Worm (Caenorhabditis elegans): ENCODE measurements around the gene mig-32.

Gene mig-32

ce11 chrIV:12086498-12086897 is 5.5 kb downstream of the mig-32 start (continued):
- TF ChIP-seq F57C9.4 (tag; optimal IDR thresholded peaks at IDR 0.05) (no peak), dpff-1 (tag; optimal IDR thresholded peaks at IDR 0.05) (peak; percentile 26), bed-2 (GFP tag; IDR thresholded peaks at IDR 0.05) (peak; percentile 79), madf-6 (GFP tag; IDR thresholded peaks at IDR 0.05) (peak; percentile 74), ztf-26 (tag; optimal IDR thresholded peaks at IDR 0.05) (peak; percentile 75), B0261.1 (tag; optimal IDR thresholded peaks at IDR 0.05) (peak; percentile 91), egl-44 (GFP tag; IDR thresholded peaks at IDR 0.05) (peak; percentile 81), lsy-27 (tag; optimal IDR thresholded peaks at IDR 0.05; ENCODE audit: borderline replicate concordance, insufficient read depth) (peak; percentile 63), ceh-27 (GFP tag; optimal IDR thresholded peaks at IDR 0.05) (peak; percentile 86), F37B4.10 (GFP tag; IDR thresholded peaks at IDR 0.05) (no peak), F23B12.7 (tag; optimal IDR thresholded peaks at IDR 0.05; ENCODE audit: insufficient read depth) (peak; percentile 97), lag-1 (GFP tag; IDR thresholded peaks at IDR 0.05) (no peak), F57A8.1 (GFP tag; optimal IDR thresholded peaks at IDR 0.05) (peak; percentile 45), ceh-91 (GFP tag; IDR thresholded peaks at IDR 0.05) (peak; percentile 51; the same call in 1 of the 2 replicates), ztf-28 (GFP tag; IDR thresholded peaks at IDR 0.05) (peak; percentile 94), T07F8.4 (tag; optimal IDR thresholded peaks at IDR 0.05) (peak; percentile 85), F55B11.4 (tag; optimal IDR thresholded peaks at IDR 0.05; ENCODE audit: borderline replicate concordance, insufficient read depth) (no peak), cebp-2 (GFP tag; IDR thresholded peaks at IDR 0.05) (peak; percentile 100), attf-3 (GFP tag; conservative IDR thresholded peaks at IDR 0.05) (peak; percentile 64), B0019.2 (GFP tag; conservative IDR thresholded peaks at IDR 0.05) (0 out of 2 replicates have a peak, but pooled peaks have one; percentile 56), C06A6.2 (GFP tag; conservative IDR thresholded peaks at IDR 0.05) (peak; percentile 49; the same call in 1 of the 2 replicates), let-607 (tag; optimal IDR thresholded peaks at IDR 0.05) (peak; percentile 63 to 65), madf-8 (GFP tag; conservative IDR thresholded peaks at IDR 0.05) (0 out of 2 replicates have a peak, but pooled peaks have one; percentile 29), lir-1 (GFP tag; conservative IDR thresholded peaks at IDR 0.05) (peak; percentile 61), K11D2.4 (GFP tag; IDR thresholded peaks at IDR 0.05) (peak; percentile 78), mes-4 (tag; optimal IDR thresholded peaks at IDR 0.05) (peak; percentile 78), F52B5.7 (tag; optimal IDR thresholded peaks at IDR 0.05) (peak; percentile 87), lin-54 (GFP tag; optimal IDR thresholded peaks at IDR 0.05) (peak; percentile 87), lin-26 (GFP tag; IDR thresholded peaks at IDR 0.05) (peak; percentile 98), attf-5 (GFP tag; optimal IDR thresholded peaks at IDR 0.05) (peak; percentile 81), snpc-1.1 (tag; optimal IDR thresholded peaks at IDR 0.05; ENCODE audit: insufficient read depth) (no peak), repo-1 (tag; optimal IDR thresholded peaks at IDR 0.05) (no peak), hlh-12 (tag; optimal IDR thresholded peaks at IDR 0.05) (peak; percentile 32), ceh-40 (GFP tag; IDR thresholded peaks at IDR 0.05) (peak; percentile 30; the same call in 1 of the 2 replicates), Y53F4B.3 (GFP tag; IDR thresholded peaks at IDR 0.05) (peak; percentile 77; the same call in 1 of the 2 replicates), Y79H2A.3 (GFP tag; conservative IDR thresholded peaks at IDR 0.05) (no peak), pbrm-1 (GFP tag; IDR thresholded peaks at IDR 0.05) (peak; percentile 82), sea-2 (GFP tag; IDR thresholded peaks at IDR 0.05) (no peak), fkh-3 (tag; optimal IDR thresholded peaks at IDR 0.05) (peak; percentile 55), aptf-3 (GFP tag; IDR thresholded peaks at IDR 0.05) (peak; percentile 91), lsl-1 (GFP tag; optimal IDR thresholded peaks at IDR 0.05) (peak; percentile 76), Y53G8AR.9 (GFP tag; conservative IDR thresholded peaks at IDR 0.05) (peak; percentile 68; the same call in 1 of the 2 replicates), let-526 (GFP tag; IDR thresholded peaks at IDR 0.05) (no peak), nhr-27 (tag; optimal IDR thresholded peaks at IDR 0.05) (no peak), rpc-1 (optimal IDR thresholded peaks at IDR 0.05) (peak; percentile 80), rpc-1 (tag; optimal IDR thresholded peaks at IDR 0.05) (peak; percentile 91), madf-3 (GFP tag; IDR thresholded peaks at IDR 0.05) (0 out of 2 replicates have a peak, but pooled peaks have one; percentile 54), F49E8.2 (tag; optimal IDR thresholded peaks at IDR 0.05; ENCODE audit: insufficient read depth) (peak; percentile 91)
